Worm (Caenorhabditis elegans) whole organism, late embryonic: ENCODE data around the gene cav-1.

Source experiments
- ama-1 ChIP-seq: fragments of 150-350 bp; optimal IDR thresholded peaks from 2 replicates; lab custom pipeline; 2014
- ceh-6 ChIP-seq: fragments of 200-800 bp; sonication (Bioruptor generic); optimal IDR thresholded peaks from 2 replicates; lab custom pipeline; 2018; ENCODE audit warnings: mild to moderate bottlenecking, missing genetic modification characterization, missing compliant biosample characterization
- ets-4 ChIP-seq: sonication (generic microtip); optimal IDR thresholded peaks from 2 replicates; lab custom pipeline; 2016; ENCODE audit warnings: missing genetic modification characterization, missing compliant biosample characterization
- lim-6 ChIP-seq: sonication (generic microtip); optimal IDR thresholded peaks from 2 replicates; lab custom pipeline; 2016; ENCODE audit warnings: missing genetic modification characterization, missing compliant biosample characterization
- lin-11 ChIP-seq: fragments of 200-800 bp; sonication (Bioruptor generic); optimal IDR thresholded peaks from 2 replicates; lab custom pipeline; 2018; ENCODE audit warnings: mild to moderate bottlenecking, missing genetic modification characterization, missing compliant biosample characterization
- pqm-1 ChIP-seq: sonication (generic microtip); optimal IDR thresholded peaks from 2 replicates; lab custom pipeline; 2016; ENCODE audit warnings: missing genetic modification characterization, missing compliant biosample characterization

DNA sequence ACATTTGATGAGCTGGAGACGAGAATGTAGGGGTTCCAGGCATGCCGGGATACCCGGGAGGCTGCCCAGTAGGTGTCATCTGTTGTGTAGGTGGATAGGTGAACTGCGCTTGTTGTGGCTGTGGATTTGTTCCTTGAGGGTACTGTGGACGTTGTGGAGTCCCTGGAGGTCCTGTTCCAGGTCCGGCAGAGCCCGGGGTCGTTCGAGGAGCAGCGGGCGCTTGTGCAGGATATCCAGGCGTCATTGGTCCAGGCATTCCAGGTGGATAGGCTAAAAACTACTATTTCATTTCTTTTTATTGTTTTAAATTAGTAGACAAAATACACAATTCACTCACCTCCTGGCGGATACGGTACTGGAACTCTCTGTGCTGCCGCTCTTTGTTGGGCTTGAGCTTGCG is 22.9 kb downstream of the cav-1 start:
- TF ChIP-seq pqm-1 (tag; lab: Kevin White, UChicago) (no peak), ets-4 (no peak), lim-6 (tag; lab: Kevin White, UChicago) (no peak), ama-1 (lab: Kevin White, UChicago) (no peak), lin-11 (tag; lab: Kevin White, UChicago) (no peak), ceh-6 (GFP tag; lab: Kevin White, UChicago) (no peak)
